Worm (Caenorhabditis elegans): Measurements from ENCODE around the gene Y24F12A.1.
A peak's percentile ranks its signal among the peaks of the same experiment; 100 is the strongest.

ce11 chrIV:11635437-11636408 is 30.7 kb downstream of the Y24F12A.1 start, which contains the start of gene mars-1:
- TF ChIP-seq W03F9.2 (tag; optimal IDR thresholded peaks at IDR 0.05) (peak; percentile 66), him-1 (tag; optimal IDR thresholded peaks at IDR 0.05) (no peak)

All from whole organism, L4/young adult.